Worm (Caenorhabditis elegans) whole organism, L1 larva: Measurements from ENCODE around the gene clc-33.

ENCODE experiments used
- C04F5.9 ChIP-seq: sonication (generic microtip); optimal IDR thresholded peaks from 2 replicates; lab custom pipeline; 2016; ENCODE audit warnings: missing genetic modification characterization, missing compliant biosample characterization
- C16A3.4 ChIP-seq: fragments of 150-350 bp; optimal IDR thresholded peaks from 2 replicates; lab custom pipeline; 2014; ENCODE audit warnings: missing biosample characterization, missing genetic modification characterization
- C34B4.2 ChIP-seq: sonication (generic microtip); optimal IDR thresholded peaks from 2 replicates; lab custom pipeline; 2017; ENCODE audit warnings: mild to moderate bottlenecking, missing genetic modification characterization, missing compliant biosample characterization
- aly-2 ChIP-seq: fragments of 150-350 bp; optimal IDR thresholded peaks from 2 replicates; lab custom pipeline; 2014; ENCODE audit warnings: missing biosample characterization, missing genetic modification characterization
- blmp-1 ChIP-seq: fragments of 150-350 bp; optimal IDR thresholded peaks from 2 replicates; lab custom pipeline; 2014; ENCODE audit warnings: missing biosample characterization, missing genetic modification characterization
- ceh-63 ChIP-seq: fragments of 200-800 bp; sonication (Bioruptor generic); optimal IDR thresholded peaks from 2 replicates; lab custom pipeline; 2018; ENCODE audit warnings: mild to moderate bottlenecking, missing genetic modification characterization, missing compliant biosample characterization
- ces-1 ChIP-seq: fragments of 150-350 bp; optimal IDR thresholded peaks from 2 replicates; lab custom pipeline; 2014; ENCODE audit warnings: missing biosample characterization, missing genetic modification reagents, missing genetic modification characterization
- dpl-1 ChIP-seq, 3 experiments: fragments of 150-350 bp in 2 of 3; sonication (generic microtip) in 1 of 3; optimal IDR thresholded peaks; 2 replicates each; lab custom pipeline; 2014 to 2017; ENCODE audit warnings: missing biosample characterization in 3 of 3, missing genetic modification characterization in 3 of 3, missing genetic modification reagents in 3 of 3
- efl-3 ChIP-seq: fragments of 200-800 bp; sonication (Bioruptor generic); optimal IDR thresholded peaks from 2 replicates; lab custom pipeline; 2018; ENCODE audit warnings: mild to moderate bottlenecking, missing genetic modification characterization, missing compliant biosample characterization
- egl-13 ChIP-seq: sonication (generic microtip); optimal IDR thresholded peaks from 2 replicates; lab custom pipeline; 2016; ENCODE audit warnings: missing genotype, missing genetic modification reagents, missing genetic modification characterization, missing compliant biosample characterization
- egl-27 ChIP-seq, 2 experiments: fragments of 150-350 bp in 1 of 2; sonication (generic microtip); optimal IDR thresholded peaks; 3 replicates each; lab custom pipeline; 2017 to 2018; ENCODE audit warnings: missing biosample characterization in 2 of 2, missing genetic modification characterization in 2 of 2, missing genetic modification reagents in 2 of 2
- elt-2 ChIP-seq: sonication (generic microtip); optimal IDR thresholded peaks from 2 replicates; lab custom pipeline; 2016; ENCODE audit warnings: missing genetic modification characterization, mild to moderate bottlenecking, inconsistent platforms, missing compliant biosample characterization, missing genetic modification reagents
- ets-5 ChIP-seq: fragments of 200-800 bp; sonication (Bioruptor generic); IDR thresholded peaks from 2 replicates; pipeline ENCODE4 v1.3.6; 2022; ENCODE audit warnings: missing genetic modification characterization, missing compliant biosample characterization
- fkh-8 ChIP-seq: sonication (generic microtip); optimal IDR thresholded peaks from 2 replicates; lab custom pipeline; 2016; ENCODE audit warnings: mild to moderate bottlenecking, missing genetic modification characterization, missing compliant biosample characterization
- fos-1 ChIP-seq: fragments of 150-350 bp; optimal IDR thresholded peaks from 2 replicates; lab custom pipeline; 2014; ENCODE audit warnings: missing biosample characterization, missing genetic modification characterization
- grh-1 ChIP-seq: fragments of 200-800 bp; sonication (Bioruptor generic); IDR thresholded peaks from 2 replicates; pipeline ENCODE4 v1.3.6; 2022; ENCODE audit warnings: missing genetic modification reagents, missing genetic modification characterization, missing compliant biosample characterization
- hlh-17 ChIP-seq: fragments of 200-800 bp; sonication (Bioruptor generic); optimal IDR thresholded peaks from 2 replicates; lab custom pipeline; 2018; ENCODE audit warnings: missing genetic modification characterization, mild to moderate bottlenecking, missing compliant biosample characterization, moderate library complexity, borderline replicate concordance
- hlh-4 ChIP-seq: sonication (generic microtip); optimal IDR thresholded peaks from 2 replicates; lab custom pipeline; 2016; ENCODE audit warnings: mild to moderate bottlenecking, missing genetic modification characterization, missing compliant biosample characterization
- irx-1 ChIP-seq: sonication (generic microtip); optimal IDR thresholded peaks from 2 replicates; lab custom pipeline; 2016; ENCODE audit warnings: missing genetic modification characterization, missing compliant biosample characterization
- isw-1 ChIP-seq: fragments of 200-800 bp; sonication (Bioruptor generic); IDR thresholded peaks from 2 replicates; pipeline ENCODE4 v1.3.6; 2022; ENCODE audit warnings: missing genetic modification characterization, missing compliant biosample characterization
- jun-1 ChIP-seq: fragments of 150-350 bp; optimal IDR thresholded peaks from 2 replicates; lab custom pipeline; 2014; ENCODE audit warnings: missing biosample characterization, missing genetic modification reagents, missing genetic modification characterization
- lin-13 ChIP-seq: fragments of 150-350 bp; optimal IDR thresholded peaks from 2 replicates; lab custom pipeline; 2014; ENCODE audit warnings: missing biosample characterization, missing genetic modification reagents, missing genetic modification characterization
- lin-14 ChIP-seq: fragments of 200-800 bp; sonication (Bioruptor generic); optimal IDR thresholded peaks from 2 replicates; lab custom pipeline; 2018; ENCODE audit warnings: mild to moderate bottlenecking, missing genetic modification characterization, moderate library complexity, missing compliant biosample characterization
- lin-15B ChIP-seq: fragments of 150-350 bp; sonication (generic microtip); optimal IDR thresholded peaks from 3 replicates; lab custom pipeline; 2014; ENCODE audit warnings: missing biosample characterization, missing genetic modification characterization
- lin-35 ChIP-seq, 2 experiments: fragments of 150-350 bp; optimal IDR thresholded peaks; 2 replicates each; lab custom pipeline; 2014; ENCODE audit warnings: missing biosample characterization in 2 of 2, missing genetic modification characterization in 2 of 2, missing genetic modification reagents in 2 of 2
- lir-3 ChIP-seq: sonication (generic microtip); optimal IDR thresholded peaks from 2 replicates; lab custom pipeline; 2016; ENCODE audit warnings: mild to moderate bottlenecking, missing genetic modification characterization, moderate library complexity, missing compliant biosample characterization; ENCODE audit not compliant: poor library complexity
- nhr-19 ChIP-seq: fragments of 200-800 bp; sonication (Bioruptor generic); conservative IDR thresholded peaks from 2 replicates; pipeline ENCODE4 v1.3.6; 2022; ENCODE audit warnings: missing genetic modification characterization, missing compliant biosample characterization
- nhr-20 ChIP-seq: sonication (generic microtip); optimal IDR thresholded peaks from 2 replicates; lab custom pipeline; 2016; ENCODE audit warnings: mild to moderate bottlenecking, missing genetic modification characterization, missing compliant biosample characterization
- nhr-237 ChIP-seq: fragments of 150-350 bp; optimal IDR thresholded peaks from 2 replicates; lab custom pipeline; 2014; ENCODE audit warnings: missing biosample characterization, missing genetic modification characterization
- nhr-47 ChIP-seq: sonication (generic microtip); optimal IDR thresholded peaks from 2 replicates; lab custom pipeline; 2016; ENCODE audit warnings: mild to moderate bottlenecking, missing genetic modification characterization, moderate library complexity, missing compliant biosample characterization
- nhr-76 ChIP-seq: sonication (generic microtip); optimal IDR thresholded peaks from 2 replicates; lab custom pipeline; 2017; ENCODE audit warnings: missing biosample characterization, missing genetic modification characterization
- nhr-77 ChIP-seq: fragments of 150-350 bp; optimal IDR thresholded peaks from 2 replicates; lab custom pipeline; 2014; ENCODE audit warnings: missing biosample characterization, missing genetic modification characterization
- nhr-85 ChIP-seq: sonication (generic microtip); peaks from one replicate; lab custom pipeline; 2016; ENCODE audit warnings: missing genetic modification characterization, inconsistent platforms, missing compliant biosample characterization
- rnt-1 ChIP-seq: sonication (generic microtip); optimal IDR thresholded peaks from 2 replicates; lab custom pipeline; 2016; ENCODE audit warnings: mild to moderate bottlenecking, missing genetic modification characterization, moderate library complexity, missing compliant biosample characterization
- skn-1 ChIP-seq: fragments of 150-350 bp; optimal IDR thresholded peaks from 2 replicates; lab custom pipeline; 2014; ENCODE audit warnings: missing biosample characterization, missing genetic modification characterization
- snpc-4 ChIP-seq: fragments of 150-350 bp; optimal IDR thresholded peaks from 2 replicates; lab custom pipeline; 2014; ENCODE audit warnings: missing biosample characterization, missing genetic modification characterization
- snu-23 ChIP-seq: sonication (generic microtip); optimal IDR thresholded peaks from 2 replicates; lab custom pipeline; 2016; ENCODE audit warnings: missing genetic modification characterization, missing compliant biosample characterization
- sox-4 ChIP-seq: sonication (generic microtip); optimal IDR thresholded peaks from 2 replicates; lab custom pipeline; 2016; ENCODE audit warnings: missing genetic modification characterization, missing compliant biosample characterization
- swsn-7 ChIP-seq: sonication (generic microtip); optimal IDR thresholded peaks from 2 replicates; lab custom pipeline; 2016; ENCODE audit warnings: missing genetic modification characterization, missing compliant biosample characterization
- unc-130 ChIP-seq: fragments of 150-350 bp; optimal IDR thresholded peaks from 2 replicates; lab custom pipeline; 2017; ENCODE audit warnings: missing biosample characterization, missing genetic modification characterization, inconsistent platforms
- unc-86 ChIP-seq: sonication (generic microtip); optimal IDR thresholded peaks from 2 replicates; lab custom pipeline; 2016; ENCODE audit warnings: missing genetic modification characterization, missing compliant biosample characterization
- xbp-1 ChIP-seq: sonication (generic microtip); optimal IDR thresholded peaks from 2 replicates; lab custom pipeline; 2016; ENCODE audit warnings: missing genetic modification characterization, missing compliant biosample characterization
- ztf-11 ChIP-seq, 2 experiments: sonication (generic microtip); optimal IDR thresholded peaks; 2 replicates each; lab custom pipeline; 2016 to 2017; ENCODE audit warnings: missing genetic modification characterization in 2 of 2, missing biosample characterization in 1 of 2, missing compliant biosample characterization in 1 of 2

The clc-33 gene

ce11 chrII:872993-873787 lies 33.0 kb downstream of the clc-33 start, which contains the start of gene alg-2 (continued):
- peak; percentile 23; the same call in 1 of the 2 replicates for TF ChIP-seq nhr-19 (GFP tag; lab: Robert Waterston, UW)
- peak; percentile 14 for TF ChIP-seq xbp-1 (tag; lab: Kevin White, UChicago)
- peak; percentile 22 for TF ChIP-seq fkh-8 (tag; lab: Kevin White, UChicago)
- TF ChIP-seq lin-14 (GFP tag; lab: Kevin White, UChicago): peak; percentile 86
- TF ChIP-seq efl-3 (GFP tag; lab: Kevin White, UChicago): no peak
- TF ChIP-seq rnt-1: peak; percentile 60
- TF ChIP-seq nhr-20: peak; percentile 26
- TF ChIP-seq sox-4 (tag; lab: Kevin White, UChicago): no peak
- TF ChIP-seq snpc-4: peak; percentile 40
- no peak for TF ChIP-seq hlh-4
- TF ChIP-seq C16A3.4: peak; percentile 51
- TF ChIP-seq hlh-17: no peak
- no peak for TF ChIP-seq fos-1
- no peak for TF ChIP-seq C04F5.9
- no peak for TF ChIP-seq egl-13 (tag; lab: Kevin White, UChicago)
- peak; percentile 45 to 69 (median 48) for TF ChIP-seq dpl-1 (GFP tag; optimal IDR thresholded peaks at IDR 0.05; lab: Kevin White, UChicago)
- TF ChIP-seq lin-15B (tag; lab: Kevin White, UChicago): peak; percentile 28
- peak; percentile 62 to 68 for TF ChIP-seq lin-35 (GFP tag; optimal IDR thresholded peaks at IDR 0.05; lab: Kevin White, UChicago)
- TF ChIP-seq ceh-63 (GFP tag; lab: Kevin White, UChicago): no peak
- TF ChIP-seq skn-1 (tag; lab: Kevin White, UChicago): peak; percentile 42
- TF ChIP-seq lir-3: no peak
- TF ChIP-seq nhr-85: peak; percentile 63
- TF ChIP-seq swsn-7 (tag; lab: Kevin White, UChicago): peak; percentile 37

- TF ChIP-seq isw-1 (GFP tag; lab: Robert Waterston, UW) (no peak), ces-1 (GFP tag; lab: Kevin White, UChicago) (no peak), irx-1 (tag; lab: Kevin White, UChicago) (no peak)
These were observed 35.5 kb downstream of the clc-33 start for ce11 chrII:875739-876138.

- TF ChIP-seq nhr-20: peak; percentile 21
- peak; percentile 79 for TF ChIP-seq elt-2 (tag; lab: Kevin White, UChicago)
- TF ChIP-seq lin-13 (GFP tag; lab: Kevin White, UChicago): no peak
- no peak for TF ChIP-seq nhr-19 (GFP tag; lab: Robert Waterston, UW)
These were observed 40.5 kb downstream of the clc-33 start for ce11 chrII:880666-881226.

- peak; percentile 44 for TF ChIP-seq nhr-20
- no peak for TF ChIP-seq hlh-4
- TF ChIP-seq elt-2 (tag; lab: Kevin White, UChicago): peak; percentile 38
- TF ChIP-seq egl-27 (tag; optimal IDR thresholded peaks at IDR 0.05; lab: Kevin White, UChicago): no peak
- TF ChIP-seq nhr-76 (tag; lab: Kevin White, UChicago): no peak
These were observed 44.0 kb downstream of the clc-33 start for ce11 chrII:884204-884603.

- TF ChIP-seq grh-1 (GFP tag; lab: Robert Waterston, UW) (no peak), snu-23 (GFP tag; lab: Kevin White, UChicago) (no peak), ets-5 (GFP tag; lab: Robert Waterston, UW) (no peak), lin-35 (GFP tag; optimal IDR thresholded peaks at IDR 0.05; lab: Kevin White, UChicago) (peak in 1 of 2 experiments; percentile 14), jun-1 (tag; lab: Kevin White, UChicago) (no peak), nhr-20 (peak; percentile 31), efl-3 (GFP tag; lab: Kevin White, UChicago) (no peak), nhr-237 (tag; lab: Kevin White, UChicago) (no peak), nhr-77 (tag; lab: Kevin White, UChicago) (no peak), C34B4.2 (tag; lab: Kevin White, UChicago) (no peak), aly-2 (tag; lab: Kevin White, UChicago) (no peak), nhr-47 (tag; lab: Kevin White, UChicago) (no peak), unc-130 (tag; lab: Kevin White, UChicago) (no peak), swsn-7 (tag; lab: Kevin White, UChicago) (no peak), skn-1 (tag; lab: Kevin White, UChicago) (no peak), blmp-1 (no peak), unc-86 (tag; lab: Kevin White, UChicago) (no peak), ztf-11 (tag; optimal IDR thresholded peaks at IDR 0.05; lab: Kevin White, UChicago) (no peak), elt-2 (tag; lab: Kevin White, UChicago) (peak; percentile 83)
These were observed 47.8 kb downstream of the clc-33 start, which contains the start of gene T07D3.4 for ce11 chrII:888024-888423. TSS of gene T07D3.4 (plus strand) at chrII:888309.
